Worm (Caenorhabditis elegans) whole organism, late embryonic: Measurements from ENCODE around the gene C36C9.5.

Experiments
- T23F11.4 ChIP-seq: fragments of 200-800 bp; sonication (Bioruptor generic); optimal IDR thresholded peaks from 2 replicates; lab custom pipeline; 2018; ENCODE audit warnings: mild to moderate bottlenecking, missing genetic modification characterization, missing compliant biosample characterization
- ceh-14 ChIP-seq: sonication (generic microtip); optimal IDR thresholded peaks from 2 replicates; lab custom pipeline; 2016; ENCODE audit warnings: missing genotype, missing genetic modification characterization, missing compliant biosample characterization
- ceh-31 ChIP-seq: sonication (generic microtip); optimal IDR thresholded peaks from 2 replicates; lab custom pipeline; 2016; ENCODE audit warnings: missing genetic modification characterization, missing compliant biosample characterization
- ceh-6 ChIP-seq: fragments of 200-800 bp; sonication (Bioruptor generic); optimal IDR thresholded peaks from 2 replicates; lab custom pipeline; 2018; ENCODE audit warnings: mild to moderate bottlenecking, missing genetic modification characterization, missing compliant biosample characterization
- ceh-9 ChIP-seq: sonication (generic microtip); optimal IDR thresholded peaks from 2 replicates; lab custom pipeline; 2016; ENCODE audit warnings: mild to moderate bottlenecking, missing genetic modification characterization, inconsistent platforms, missing compliant biosample characterization
- che-1 ChIP-seq: sonication (generic microtip); optimal IDR thresholded peaks from 2 replicates; lab custom pipeline; 2016; ENCODE audit warnings: mild to moderate bottlenecking, missing genetic modification characterization, missing compliant biosample characterization
- elt-2 ChIP-seq: sonication (generic microtip); optimal IDR thresholded peaks from 2 replicates; lab custom pipeline; 2016; ENCODE audit warnings: missing genetic modification reagents, missing genetic modification characterization, missing compliant biosample characterization
- eyg-1 ChIP-seq: sonication (generic microtip); optimal IDR thresholded peaks from 2 replicates; lab custom pipeline; 2016; ENCODE audit warnings: missing genotype, missing genetic modification characterization, missing compliant biosample characterization
- hlh-13 ChIP-seq: fragments of 200-800 bp; sonication (Bioruptor generic); optimal IDR thresholded peaks from 2 replicates; lab custom pipeline; 2018; ENCODE audit warnings: mild to moderate bottlenecking, missing genetic modification characterization, missing compliant biosample characterization
- hlh-8 ChIP-seq: sonication (generic microtip); optimal IDR thresholded peaks from 2 replicates; lab custom pipeline; 2016; ENCODE audit warnings: missing genotype, missing genetic modification characterization, missing compliant biosample characterization
- nhr-11 ChIP-seq: fragments of 150-350 bp; optimal IDR thresholded peaks from 2 replicates; lab custom pipeline; 2014; ENCODE audit warnings: missing biosample characterization, missing genetic modification characterization

DNA sequence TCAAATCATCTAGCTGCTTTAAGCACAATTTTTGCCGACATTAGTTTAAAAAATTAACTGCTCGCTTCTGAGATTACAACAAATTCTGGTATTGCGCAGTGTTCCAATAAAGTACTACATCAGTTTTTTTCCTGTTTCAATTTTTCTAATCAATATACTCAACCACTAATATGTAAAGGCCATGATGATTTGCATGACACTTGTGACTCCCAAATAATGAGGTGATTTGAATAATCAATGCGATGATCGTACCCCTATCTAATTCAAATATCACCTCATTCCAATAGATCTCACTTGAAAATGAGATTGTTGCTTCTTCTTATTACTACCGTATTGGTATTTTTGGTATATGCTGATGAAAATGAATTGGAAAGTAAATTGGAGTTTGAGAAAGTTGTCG lies 23.3 kb upstream of the C36C9.5 start, which contains the start of gene F07G6.2:
- TF ChIP-seq eyg-1 (tag; lab: Kevin White, UChicago) (no peak), che-1 (no peak), hlh-8 (tag; lab: Kevin White, UChicago) (no peak), T23F11.4 (no peak), nhr-11 (tag; lab: Kevin White, UChicago) (no peak), ceh-31 (tag; lab: Kevin White, UChicago) (no peak), hlh-13 (GFP tag; lab: Kevin White, UChicago) (no peak), elt-2 (tag; lab: Kevin White, UChicago) (no peak), ceh-14 (tag; lab: Kevin White, UChicago) (no peak), ceh-6 (GFP tag; lab: Kevin White, UChicago) (no peak), ceh-9 (tag; lab: Kevin White, UChicago) (no peak)
